Worm (Caenorhabditis elegans): ENCODE results near the gene F40F9.3.

DNA sequence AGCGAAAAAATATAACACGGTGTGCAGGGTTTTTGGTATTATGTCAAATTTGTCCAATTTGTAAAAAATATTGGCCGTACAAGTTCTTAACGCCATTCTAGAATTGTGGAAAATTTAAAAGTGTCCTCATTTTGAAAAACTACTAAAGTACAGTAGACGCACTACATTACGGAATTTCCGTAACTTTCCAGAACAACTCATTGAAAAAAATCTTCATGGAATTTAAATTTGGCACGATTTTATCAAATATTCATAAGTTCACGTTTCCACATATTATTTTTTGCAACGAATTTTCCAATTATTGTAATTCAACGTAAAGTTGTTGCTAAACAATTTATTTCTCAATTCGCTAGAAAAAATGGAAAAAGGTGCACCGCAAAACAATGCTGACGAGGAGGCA is at the start of gene F40F9.3:
- TF ChIP-seq ceh-9 (tag; optimal IDR thresholded peaks at IDR 0.05) (no peak), hmg-11 (tag; optimal IDR thresholded peaks at IDR 0.05) (no peak), pha-4 (tag; optimal IDR thresholded peaks at IDR 0.05) (no peak), nfya-1 (tag; optimal IDR thresholded peaks at IDR 0.05; ENCODE audit: insufficient read depth) (no peak), skn-1 (tag; optimal IDR thresholded peaks at IDR 0.05) (no peak), mdl-1 (tag; optimal IDR thresholded peaks at IDR 0.05) (no peak)
